Worm (Caenorhabditis elegans): ENCODE results near the gene F20B6.6.
A peak's percentile ranks its signal among the peaks of the same experiment; 100 is the strongest.
"Not testable (repeated sequence)": the region's sequence is repeated elsewhere in the genome, so short reads cannot be mapped to it uniquely, and the experiment has no call there.

F20B6.6 gene

ce11 chrX:4199829-4200228, 2.2 kb downstream of the F20B6.6 start, which contains the start of gene F20B6.5:
Gene F20B6.5 (minus strand): TSS chrX:4199929.
- TF ChIP-seq nhr-43 (tag; optimal IDR thresholded peaks at IDR 0.05; ENCODE audit: poor library complexity, severe bottlenecking); daf-12 (tag; optimal IDR thresholded peaks at IDR 0.05); nhr-25 (tag; optimal IDR thresholded peaks at IDR 0.05): not testable (repeated sequence)

DNA sequence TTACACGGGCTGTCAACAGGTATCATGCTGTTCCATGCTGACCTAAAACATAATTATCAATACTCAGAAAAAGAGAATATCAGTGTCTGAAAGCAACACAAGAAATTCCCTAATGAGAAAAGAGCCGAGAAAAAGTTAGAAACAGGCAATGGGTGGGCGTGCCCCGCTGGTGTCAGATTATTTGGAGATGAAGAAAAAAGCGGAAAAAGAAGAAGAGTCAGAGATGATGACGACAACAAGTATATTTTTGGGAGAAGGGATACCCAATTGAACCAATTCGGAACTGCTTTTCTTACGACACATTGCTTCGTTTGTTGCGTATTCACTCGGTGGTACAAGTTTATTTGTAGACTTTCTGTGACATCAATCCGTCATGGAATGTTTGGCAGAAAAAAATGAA, 5.6 kb downstream of the F20B6.6 start, which contains the start of gene F20B6.4:
Gene F20B6.4, minus strand, starts transcription at position 101 of the 400 bp plus-strand sequence.
- TF ChIP-seq elt-1 (tag; optimal IDR thresholded peaks at IDR 0.05) (no peak), unc-62 (GFP tag; optimal IDR thresholded peaks at IDR 0.05) (no peak), ZK546.5 (tag; optimal IDR thresholded peaks at IDR 0.05) (no peak), nhr-76 (tag; optimal IDR thresholded peaks at IDR 0.05) (no peak), skn-1 (tag; optimal IDR thresholded peaks at IDR 0.05) (no peak), nhr-237 (tag; optimal IDR thresholded peaks at IDR 0.05) (no peak), sea-2 (GFP tag; optimal IDR thresholded peaks at IDR 0.05) (no peak), snpc-4 (tag; optimal IDR thresholded peaks at IDR 0.05) (no peak), ceh-82 (tag; optimal IDR thresholded peaks at IDR 0.05) (no peak), lin-39 (tag; optimal IDR thresholded peaks at IDR 0.05) (no peak), zag-1 (tag; optimal IDR thresholded peaks at IDR 0.05) (no peak), pqm-1 (tag; optimal IDR thresholded peaks at IDR 0.05) (no peak), eor-1 (tag; optimal IDR thresholded peaks at IDR 0.05) (no peak), lsy-12 (tag; optimal IDR thresholded peaks at IDR 0.05) (no peak), aly-2 (tag; optimal IDR thresholded peaks at IDR 0.05) (no peak)

DNA sequence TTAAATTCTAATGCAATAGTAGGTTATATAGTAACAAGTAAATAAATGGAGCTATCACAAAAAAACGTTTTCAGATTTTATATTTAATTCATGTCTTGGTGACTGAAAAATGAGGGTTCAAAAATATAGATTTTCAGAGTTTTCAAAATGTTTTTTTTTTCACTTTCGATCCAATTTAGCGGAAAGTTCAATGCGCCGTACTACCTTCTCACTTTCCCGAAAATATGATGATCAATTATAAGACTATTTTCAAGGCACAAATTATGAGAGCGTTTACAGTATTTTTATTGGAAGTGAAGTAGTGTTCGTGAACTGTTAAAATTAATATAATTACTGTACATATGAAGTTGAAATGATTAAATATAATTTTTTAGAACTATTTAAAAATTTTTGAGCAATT, 8.9 kb downstream of the F20B6.6 start:
- TF ChIP-seq daf-12 (tag; optimal IDR thresholded peaks at IDR 0.05) (no peak), nhr-25 (tag; optimal IDR thresholded peaks at IDR 0.05) (no peak), pqm-1 (tag; optimal IDR thresholded peaks at IDR 0.05) (no peak), nhr-76 (tag; optimal IDR thresholded peaks at IDR 0.05) (no peak), nhr-23 (tag; optimal IDR thresholded peaks at IDR 0.05) (peak; percentile 20), ztf-11 (tag; optimal IDR thresholded peaks at IDR 0.05) (no peak), ama-1 (optimal IDR thresholded peaks at IDR 0.05) (no peak), mdl-1 (tag; optimal IDR thresholded peaks at IDR 0.05) (no peak), aly-2 (tag; optimal IDR thresholded peaks at IDR 0.05) (peak; percentile 43), unc-62 (GFP tag; optimal IDR thresholded peaks at IDR 0.05) (no peak), tbx-2 (tag; optimal IDR thresholded peaks at IDR 0.05) (no peak), unc-39 (tag; optimal IDR thresholded peaks at IDR 0.05) (no peak), lin-15B (tag; optimal IDR thresholded peaks at IDR 0.05) (no peak), lin-39 (tag; optimal IDR thresholded peaks at IDR 0.05) (no peak), sea-2 (GFP tag; optimal IDR thresholded peaks at IDR 0.05) (no peak), fos-1 (tag; optimal IDR thresholded peaks at IDR 0.05) (no peak), nhr-43 (tag; optimal IDR thresholded peaks at IDR 0.05; ENCODE audit: poor library complexity, severe bottlenecking) (peak; percentile 71), nhr-11 (tag; optimal IDR thresholded peaks at IDR 0.05) (no peak), egl-27 (tag; optimal IDR thresholded peaks at IDR 0.05) (no peak), fkh-10 (GFP tag; optimal IDR thresholded peaks at IDR 0.05) (no peak), nfya-1 (tag; optimal IDR thresholded peaks at IDR 0.05; ENCODE audit: insufficient read depth) (no peak), nhr-237 (tag; optimal IDR thresholded peaks at IDR 0.05) (no peak), ceh-82 (tag; optimal IDR thresholded peaks at IDR 0.05) (no peak), snpc-4 (tag; optimal IDR thresholded peaks at IDR 0.05) (no peak), elt-2 (tag; optimal IDR thresholded peaks at IDR 0.05) (peak; percentile 39), egl-5 (tag; optimal IDR thresholded peaks at IDR 0.05) (no peak)

ce11 chrX:4192235-4192634, 9.8 kb downstream of the F20B6.6 start:
- TF ChIP-seq fos-1 (tag; optimal IDR thresholded peaks at IDR 0.05) (no peak), pqm-1 (tag; optimal IDR thresholded peaks at IDR 0.05) (no peak), R02D3.7 (tag; optimal IDR thresholded peaks at IDR 0.05) (no peak), hmg-11 (tag; optimal IDR thresholded peaks at IDR 0.05) (no peak), ZK546.5 (tag; optimal IDR thresholded peaks at IDR 0.05) (no peak), nhr-67 (tag; optimal IDR thresholded peaks at IDR 0.05) (no peak)
